Worm (Caenorhabditis elegans): ENCODE measurements around the gene F18G5.1.

The F18G5.1 gene

DNA sequence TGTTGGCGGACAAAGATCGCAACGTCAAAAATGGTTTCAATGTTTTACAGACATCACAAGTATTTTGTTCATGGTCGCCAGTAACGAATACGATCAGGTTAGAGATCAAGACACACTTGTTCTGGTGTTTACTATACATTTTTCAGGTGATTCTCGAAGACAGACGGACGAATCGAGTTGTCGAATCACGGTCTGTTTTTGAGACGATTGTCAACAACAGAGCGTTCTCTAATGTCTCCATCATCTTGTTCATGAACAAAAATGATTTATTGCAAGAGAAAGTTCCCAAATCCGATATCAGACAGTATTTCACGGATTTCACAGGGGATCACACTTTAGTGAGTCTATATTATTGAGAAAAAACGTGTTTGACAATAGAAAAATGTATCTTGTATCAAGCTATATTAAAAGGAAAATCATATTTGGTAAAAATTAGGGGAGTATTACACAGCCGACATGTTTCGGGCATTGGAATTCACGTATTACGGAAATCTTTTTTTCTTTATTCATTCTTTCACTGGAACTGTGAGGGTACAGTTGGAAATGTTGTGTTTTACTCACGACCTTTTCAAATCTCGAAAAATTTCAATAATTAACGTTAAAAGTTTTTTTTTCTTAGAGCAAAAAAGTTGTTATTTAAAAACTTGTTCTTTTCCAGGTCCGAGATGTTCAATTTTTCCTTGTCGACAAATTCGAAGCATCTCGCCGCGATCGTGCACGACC, 11.4 kb upstream of the F18G5.1 start:
- TF ChIP-seq nhr-25 (tag; optimal IDR thresholded peaks at IDR 0.05): no peak
- TF ChIP-seq skn-1 (tag; optimal IDR thresholded peaks at IDR 0.05): no peak
- no peak for TF ChIP-seq R02D3.7 (tag; optimal IDR thresholded peaks at IDR 0.05)
- TF ChIP-seq lsy-12 (tag; optimal IDR thresholded peaks at IDR 0.05): no peak
- TF ChIP-seq pha-4 (tag; optimal IDR thresholded peaks at IDR 0.05): no peak
- TF ChIP-seq ama-1 (optimal IDR thresholded peaks at IDR 0.05): no peak
- no peak for TF ChIP-seq eor-1 (tag; optimal IDR thresholded peaks at IDR 0.05)
- no peak for TF ChIP-seq zag-1 (tag; optimal IDR thresholded peaks at IDR 0.05)
- no peak for TF ChIP-seq fkh-2 (tag; optimal IDR thresholded peaks at IDR 0.05)

- no peak for TF ChIP-seq egl-27 (tag; optimal IDR thresholded peaks at IDR 0.05)
- TF ChIP-seq snpc-4 (tag; optimal IDR thresholded peaks at IDR 0.05): no peak
- TF ChIP-seq lin-39 (tag; optimal IDR thresholded peaks at IDR 0.05): no peak
- no peak for TF ChIP-seq nhr-12 (tag; optimal IDR thresholded peaks at IDR 0.05)
- TF ChIP-seq nfya-1 (tag; optimal IDR thresholded peaks at IDR 0.05; ENCODE audit: insufficient read depth): no peak
- no peak for TF ChIP-seq zag-1 (tag; optimal IDR thresholded peaks at IDR 0.05)
- no peak for TF ChIP-seq nhr-43 (tag; optimal IDR thresholded peaks at IDR 0.05; ENCODE audit: poor library complexity, severe bottlenecking)
- TF ChIP-seq pqm-1 (tag; optimal IDR thresholded peaks at IDR 0.05): no peak
Observed at ce11 chrX:9251488-9251887, 8.2 kb upstream of the F18G5.1 start, which contains the start of gene pes-8. pes-8 (plus strand) TSS chrX:9251788.

DNA sequence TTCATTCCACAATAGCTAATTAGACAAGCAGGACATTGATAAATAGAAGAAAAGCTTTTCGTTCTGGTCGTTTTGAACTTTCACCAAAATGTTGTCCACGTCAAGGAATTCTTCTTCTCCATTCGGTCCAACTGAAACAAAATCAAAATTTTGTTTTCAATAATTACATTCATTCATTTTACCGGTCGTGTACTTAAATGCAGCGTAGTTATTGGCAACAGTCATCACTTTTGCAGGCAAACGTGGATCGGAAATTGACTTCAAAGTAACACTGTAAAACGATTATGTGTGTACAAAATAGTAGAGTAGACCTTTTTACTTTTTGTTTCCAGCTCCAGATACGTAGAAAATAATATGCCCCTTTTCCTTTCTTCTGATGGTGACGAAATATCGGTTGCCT, 3.7 kb upstream of the F18G5.1 start:
- TF ChIP-seq nfya-1 (tag; optimal IDR thresholded peaks at IDR 0.05; ENCODE audit: insufficient read depth) (no peak), skn-1 (tag; optimal IDR thresholded peaks at IDR 0.05) (no peak), unc-39 (tag; optimal IDR thresholded peaks at IDR 0.05) (no peak), pqm-1 (tag; optimal IDR thresholded peaks at IDR 0.05) (no peak), ama-1 (optimal IDR thresholded peaks at IDR 0.05) (no peak), lin-39 (tag; optimal IDR thresholded peaks at IDR 0.05) (no peak)

DNA sequence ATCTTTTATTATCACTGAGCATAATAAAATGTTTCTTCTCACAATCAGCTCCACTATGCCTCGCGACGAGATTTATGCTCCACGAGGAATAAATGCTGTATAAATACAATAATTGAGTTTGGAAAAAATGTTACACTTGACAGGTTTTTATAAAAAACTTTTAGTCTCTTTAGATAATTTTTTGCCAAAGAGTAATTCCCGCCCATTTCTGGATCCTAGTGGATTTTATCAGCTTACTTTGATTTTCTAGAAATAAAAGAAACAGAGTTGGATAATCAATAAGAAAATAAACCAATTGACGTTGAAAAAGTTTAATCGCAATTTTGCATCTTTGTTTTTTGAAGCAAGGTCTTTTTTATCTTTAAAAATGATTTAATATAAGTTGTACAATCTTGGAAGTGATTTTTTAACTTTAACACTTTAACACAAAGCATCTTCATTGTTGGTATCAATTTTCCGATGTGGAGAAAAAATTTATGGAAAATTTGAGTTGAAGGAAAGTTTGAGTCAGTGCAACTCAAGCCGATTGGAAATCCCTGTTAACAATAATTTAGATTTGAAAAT, 2.1 kb downstream of the F18G5.1 start:
- TF ChIP-seq skn-1 (tag; optimal IDR thresholded peaks at IDR 0.05): no peak
- TF ChIP-seq egl-5 (tag; optimal IDR thresholded peaks at IDR 0.05): no peak
- TF ChIP-seq zag-1 (tag; optimal IDR thresholded peaks at IDR 0.05): no peak
- TF ChIP-seq nhr-23 (tag; optimal IDR thresholded peaks at IDR 0.05): no peak
- peak; percentile 33 for TF ChIP-seq elt-2 (tag; optimal IDR thresholded peaks at IDR 0.05)
- TF ChIP-seq daf-12 (tag; optimal IDR thresholded peaks at IDR 0.05): no peak
- no peak for TF ChIP-seq nhr-28 (tag; optimal IDR thresholded peaks at IDR 0.05)
- TF ChIP-seq tbx-2 (tag; optimal IDR thresholded peaks at IDR 0.05): no peak

DNA sequence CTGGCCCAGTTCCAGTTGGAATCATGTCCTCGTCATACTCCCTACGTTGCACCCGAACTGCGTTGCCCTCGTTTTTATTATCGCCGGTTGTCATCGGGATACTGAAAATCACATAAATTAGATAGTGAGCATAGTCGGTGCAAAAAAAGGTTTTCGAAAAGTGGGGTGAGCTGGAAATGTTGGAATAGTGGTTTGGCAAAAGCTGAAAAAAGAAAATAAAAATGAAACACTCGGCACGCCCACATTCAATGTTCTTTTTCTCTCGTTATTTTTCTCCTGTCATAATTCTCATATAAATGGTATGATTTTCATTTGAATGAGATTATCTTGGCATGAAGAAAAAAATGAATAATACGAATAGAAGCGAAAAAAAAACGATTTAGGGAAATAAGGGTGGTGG, 4.6 kb downstream of the F18G5.1 start, which contains the start of gene F18G5.6:
Gene F18G5.6, minus strand, starts transcription at position 101 of the 400 bp plus-strand sequence.
- TF ChIP-seq nhr-77 (tag; optimal IDR thresholded peaks at IDR 0.05): no peak
- TF ChIP-seq zag-1 (tag; optimal IDR thresholded peaks at IDR 0.05): no peak
- no peak for TF ChIP-seq sea-2 (GFP tag; optimal IDR thresholded peaks at IDR 0.05)
- no peak for TF ChIP-seq nhr-76 (tag; optimal IDR thresholded peaks at IDR 0.05)
- TF ChIP-seq lsy-12 (tag; optimal IDR thresholded peaks at IDR 0.05): no peak
- TF ChIP-seq nhr-67 (tag; optimal IDR thresholded peaks at IDR 0.05): no peak
- no peak for TF ChIP-seq elt-2 (tag; optimal IDR thresholded peaks at IDR 0.05)
- TF ChIP-seq eor-1 (tag; optimal IDR thresholded peaks at IDR 0.05): no peak
- TF ChIP-seq pha-4 (tag; optimal IDR thresholded peaks at IDR 0.05): no peak
- TF ChIP-seq pqm-1 (tag; optimal IDR thresholded peaks at IDR 0.05): no peak
- TF ChIP-seq nhr-43 (tag; optimal IDR thresholded peaks at IDR 0.05; ENCODE audit: poor library complexity, severe bottlenecking): no peak
- no peak for TF ChIP-seq ceh-16 (tag; optimal IDR thresholded peaks at IDR 0.05)
- TF ChIP-seq snpc-4 (tag; optimal IDR thresholded peaks at IDR 0.05): no peak
- TF ChIP-seq egl-5 (tag; optimal IDR thresholded peaks at IDR 0.05): no peak
- no peak for TF ChIP-seq unc-62 (GFP tag; optimal IDR thresholded peaks at IDR 0.05)

- TF ChIP-seq elt-2 (tag; optimal IDR thresholded peaks at IDR 0.05): peak; percentile 96
- no peak for TF ChIP-seq nhr-76 (tag; optimal IDR thresholded peaks at IDR 0.05)
- TF ChIP-seq daf-12 (tag; optimal IDR thresholded peaks at IDR 0.05): no peak
- TF ChIP-seq pha-4 (tag; optimal IDR thresholded peaks at IDR 0.05): peak; percentile 80
- TF ChIP-seq eor-1 (tag; optimal IDR thresholded peaks at IDR 0.05): no peak
- no peak for TF ChIP-seq ceh-9 (tag; optimal IDR thresholded peaks at IDR 0.05)
- peak; percentile 12 for TF ChIP-seq jun-1 (tag; optimal IDR thresholded peaks at IDR 0.05)
- peak; percentile 37 for TF ChIP-seq nfya-1 (tag; optimal IDR thresholded peaks at IDR 0.05; ENCODE audit: insufficient read depth)
- peak; percentile 61 for TF ChIP-seq ama-1 (optimal IDR thresholded peaks at IDR 0.05)
- peak; percentile 42 for TF ChIP-seq mdl-1 (tag; optimal IDR thresholded peaks at IDR 0.05)
- peak; percentile 76 for TF ChIP-seq lin-39 (tag; optimal IDR thresholded peaks at IDR 0.05)
- peak; percentile 24 for TF ChIP-seq egl-5 (tag; optimal IDR thresholded peaks at IDR 0.05)
- peak; percentile 88 for TF ChIP-seq pqm-1 (tag; optimal IDR thresholded peaks at IDR 0.05)
Observed at ce11 chrX:9264636-9265035, 5.0 kb downstream of the F18G5.1 start.

Measured in whole organism, L3 larva.